Worm (Caenorhabditis elegans): ENCODE results near the gene str-115.
A peak's percentile ranks its signal among the peaks of the same experiment; 100 is the strongest.

Gene str-115

DNA sequence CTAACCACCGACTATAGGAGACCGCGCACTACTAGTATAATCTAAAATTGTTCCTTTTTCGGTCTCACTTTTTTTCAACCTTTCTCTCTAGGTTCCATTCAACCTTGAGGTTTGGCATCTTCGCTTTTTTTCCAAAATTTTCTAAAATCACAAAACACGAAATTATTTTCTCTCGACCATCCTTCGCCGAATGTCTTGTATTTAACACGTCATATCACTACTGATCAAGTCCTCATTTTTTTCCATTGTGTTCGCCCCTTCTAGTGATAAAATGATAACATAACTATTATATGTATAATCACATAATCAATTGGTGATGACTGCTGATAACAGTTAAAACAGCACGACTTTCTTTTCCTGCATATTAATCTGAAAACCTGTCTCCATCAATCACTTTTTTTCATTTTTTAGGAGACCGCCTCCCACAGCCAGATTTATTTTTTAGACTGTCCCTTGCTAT lies 42.2 kb downstream of the str-115 start, which contains the start of gene T03F7.7:
TSS of gene T03F7.7 (plus strand) at position 410 of the 460 bp plus-strand sequence.
- no peak for TF ChIP-seq nfya-1 (tag; optimal IDR thresholded peaks at IDR 0.05)
- TF ChIP-seq elt-2 (tag; optimal IDR thresholded peaks at IDR 0.05) = peak; percentile 95
- no peak for TF ChIP-seq Y22D7AL.16 (tag; optimal IDR thresholded peaks at IDR 0.05)
- TF ChIP-seq ahr-1 (tag; optimal IDR thresholded peaks at IDR 0.05) = no peak

DNA sequence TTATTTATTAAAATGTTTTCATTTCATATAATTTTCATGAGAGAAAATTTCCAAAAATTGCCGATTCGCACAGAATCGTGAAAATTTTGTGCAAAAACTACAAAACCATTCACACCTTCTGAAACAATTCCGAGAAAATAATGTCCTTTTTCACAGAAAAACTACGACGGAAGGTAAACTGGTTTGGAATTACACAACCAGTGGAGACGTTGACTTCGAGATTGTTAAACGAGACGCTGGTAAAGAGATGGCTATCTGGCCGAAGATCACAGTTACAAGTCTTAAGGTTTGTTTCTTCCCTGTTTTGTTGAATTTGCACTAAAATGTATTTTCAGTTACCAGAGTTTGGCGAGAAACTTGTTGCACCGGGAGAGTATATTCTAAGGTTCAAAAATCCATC lies 44.0 kb downstream of the str-115 start:
- no peak for TF ChIP-seq che-1 (tag; optimal IDR thresholded peaks at IDR 0.05)
- no peak for TF ChIP-seq rnt-1 (tag; optimal IDR thresholded peaks at IDR 0.05)
- no peak for TF ChIP-seq npax-4 (tag; optimal IDR thresholded peaks at IDR 0.05)
- TF ChIP-seq F13H6.1 (tag; optimal IDR thresholded peaks at IDR 0.05) = no peak
- no peak for TF ChIP-seq hlh-13 (GFP tag; optimal IDR thresholded peaks at IDR 0.05)
- TF ChIP-seq fax-1 (tag; optimal IDR thresholded peaks at IDR 0.05) = no peak
- TF ChIP-seq ref-2 (tag; optimal IDR thresholded peaks at IDR 0.05) = no peak
- no peak for TF ChIP-seq ceh-19 (GFP tag; optimal IDR thresholded peaks at IDR 0.05)
- no peak for TF ChIP-seq nhr-11 (tag; optimal IDR thresholded peaks at IDR 0.05)
- TF ChIP-seq ceh-34 (tag; optimal IDR thresholded peaks at IDR 0.05) = no peak
- no peak for TF ChIP-seq syd-9 (tag; optimal IDR thresholded peaks at IDR 0.05)
- TF ChIP-seq ceh-45 (GFP tag; IDR thresholded peaks at IDR 0.05) = no peak
- TF ChIP-seq dve-1 (tag; optimal IDR thresholded peaks at IDR 0.05) = no peak
- TF ChIP-seq tbx-2 (tag; optimal IDR thresholded peaks at IDR 0.05) = no peak
- no peak for TF ChIP-seq pqm-1 (tag; optimal IDR thresholded peaks at IDR 0.05)
- TF ChIP-seq hlh-30 (tag; optimal IDR thresholded peaks at IDR 0.05; ENCODE audit: insufficient read depth) = no peak
- no peak for TF ChIP-seq unc-86 (tag; optimal IDR thresholded peaks at IDR 0.05)
- no peak for TF ChIP-seq mec-3 (tag; optimal IDR thresholded peaks at IDR 0.05; ENCODE audit: borderline replicate concordance)
- TF ChIP-seq hlh-8 (tag; optimal IDR thresholded peaks at IDR 0.05) = no peak

DNA sequence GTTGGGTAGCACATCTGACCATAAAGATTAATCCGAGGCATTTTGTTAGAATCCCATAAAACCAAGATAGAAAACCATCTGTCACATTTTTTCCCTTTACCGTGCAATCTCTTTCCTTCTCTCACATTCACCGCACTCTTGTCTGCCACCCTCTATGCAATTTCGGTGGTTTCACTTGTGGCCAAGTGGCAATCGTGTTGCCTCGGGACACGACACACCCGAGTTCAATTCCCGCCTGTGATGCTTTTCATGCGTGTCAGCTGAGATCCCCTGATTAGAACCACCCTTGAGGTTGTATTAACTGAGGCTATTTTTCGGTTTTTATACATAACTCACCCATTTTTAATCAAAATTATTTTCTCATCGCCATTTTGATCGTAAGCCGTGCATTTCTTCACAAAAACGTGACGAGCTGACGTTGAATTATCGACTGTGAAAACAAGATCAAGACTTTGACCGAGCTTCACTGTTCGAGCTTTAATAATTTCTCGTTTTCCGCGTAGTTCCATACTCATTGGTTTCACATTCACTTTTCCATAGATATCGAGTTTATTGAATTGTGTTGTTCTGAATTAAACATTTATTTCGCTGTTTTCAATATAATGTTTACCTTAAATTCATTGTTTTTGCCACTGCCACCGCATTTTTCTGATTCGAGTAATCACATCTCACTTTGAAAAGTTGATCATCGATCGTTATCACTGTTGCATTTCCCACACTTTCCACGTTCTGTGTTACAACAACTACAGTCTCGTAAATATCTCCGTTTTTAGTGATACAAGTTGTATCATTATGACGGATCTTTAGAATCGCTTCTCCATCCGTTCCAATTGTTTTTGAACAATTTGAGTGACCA lies 45.4 kb downstream of the str-115 start:
- TF ChIP-seq gmeb-2 (tag; optimal IDR thresholded peaks at IDR 0.05) = peak; percentile 99
- TF ChIP-seq ttx-3 (tag; optimal IDR thresholded peaks at IDR 0.05) = peak; percentile 99
- no peak for TF ChIP-seq nhr-11 (tag; optimal IDR thresholded peaks at IDR 0.05)
- peak; percentile 99 for TF ChIP-seq ceh-2 (tag; optimal IDR thresholded peaks at IDR 0.05)
- TF ChIP-seq mec-3 (tag; optimal IDR thresholded peaks at IDR 0.05; ENCODE audit: borderline replicate concordance) = peak; percentile 88
- peak; percentile 99 for TF ChIP-seq nhr-232 (tag; optimal IDR thresholded peaks at IDR 0.05)
- peak; percentile 98 for TF ChIP-seq hlh-30 (tag; optimal IDR thresholded peaks at IDR 0.05; ENCODE audit: insufficient read depth)
- peak; percentile 77 for TF ChIP-seq tbx-7 (tag; optimal IDR thresholded peaks at IDR 0.05)
- peak; percentile 98 for TF ChIP-seq ceh-48 (tag; optimal IDR thresholded peaks at IDR 0.05)
- peak; percentile 95 for TF ChIP-seq sdc-2 (tag; optimal IDR thresholded peaks at IDR 0.05)
- TF ChIP-seq fax-1 (tag; optimal IDR thresholded peaks at IDR 0.05) = peak; percentile 96
- TF ChIP-seq eyg-1 (tag; optimal IDR thresholded peaks at IDR 0.05) = peak; percentile 98
- peak; percentile 99 for TF ChIP-seq C08G9.2 (tag; optimal IDR thresholded peaks at IDR 0.05)
- peak; percentile 97 for TF ChIP-seq madf-2 (tag; optimal IDR thresholded peaks at IDR 0.05)
- peak; percentile 97 for TF ChIP-seq lin-11 (tag; optimal IDR thresholded peaks at IDR 0.05)
- peak; percentile 99 for TF ChIP-seq ceh-34 (tag; optimal IDR thresholded peaks at IDR 0.05)
- peak; percentile 97 for TF ChIP-seq npax-4 (tag; optimal IDR thresholded peaks at IDR 0.05)
- peak; percentile 99 for TF ChIP-seq dve-1 (tag; optimal IDR thresholded peaks at IDR 0.05)
- TF ChIP-seq K09A11.1 (tag; optimal IDR thresholded peaks at IDR 0.05; ENCODE audit: insufficient read depth) = peak; percentile 98
- TF ChIP-seq ceh-19 (GFP tag; optimal IDR thresholded peaks at IDR 0.05) = peak; percentile 99
- peak; percentile 86 for TF ChIP-seq unc-42 (tag; optimal IDR thresholded peaks at IDR 0.05)
- peak; percentile 99 for TF ChIP-seq hlh-13 (GFP tag; optimal IDR thresholded peaks at IDR 0.05)
- TF ChIP-seq ref-2 (tag; optimal IDR thresholded peaks at IDR 0.05) = peak; percentile 97
- TF ChIP-seq F13H6.1 (tag; optimal IDR thresholded peaks at IDR 0.05) = peak; percentile 99
- TF ChIP-seq K02D7.2 (tag; optimal IDR thresholded peaks at IDR 0.05) = peak; percentile 100
- peak; percentile 96 for TF ChIP-seq ceh-30 (tag; optimal IDR thresholded peaks at IDR 0.05)
- TF ChIP-seq ztf-16 (tag; optimal IDR thresholded peaks at IDR 0.05) = peak; percentile 97
- peak; percentile 97 for TF ChIP-seq elt-4 (tag; optimal IDR thresholded peaks at IDR 0.05)
- peak; percentile 99 for TF ChIP-seq Y22D7AL.16 (tag; optimal IDR thresholded peaks at IDR 0.05)
- TF ChIP-seq pha-4 (tag; optimal IDR thresholded peaks at IDR 0.05) = no peak
- peak; percentile 90 for TF ChIP-seq zip-5 (tag; optimal IDR thresholded peaks at IDR 0.05)
- peak; percentile 99 for TF ChIP-seq ceh-14 (tag; optimal IDR thresholded peaks at IDR 0.05)
- TF ChIP-seq ceh-9 (tag; optimal IDR thresholded peaks at IDR 0.05) = peak; percentile 98
- TF ChIP-seq syd-9 (tag; optimal IDR thresholded peaks at IDR 0.05) = peak; percentile 97
- peak; percentile 91 for TF ChIP-seq nfya-1 (tag; optimal IDR thresholded peaks at IDR 0.05)
- peak; percentile 100 for TF ChIP-seq hlh-6 (tag; optimal IDR thresholded peaks at IDR 0.05)
